Worm (Caenorhabditis elegans) whole organism, early embryonic: ENCODE data around the gene F56C9.3.

ENCODE experiments used
- F13C5.2 ChIP-seq: sonication (generic microtip); optimal IDR thresholded peaks from 2 replicates; lab custom pipeline; 2017; ENCODE audit warnings: mild to moderate bottlenecking, missing genetic modification characterization, inconsistent platforms, missing compliant biosample characterization
- ama-1 ChIP-seq: fragments of 150-350 bp; optimal IDR thresholded peaks from 2 replicates; lab custom pipeline; 2014
- ceh-13 ChIP-seq: fragments of 200-800 bp; sonication (Bioruptor generic); optimal IDR thresholded peaks from 2 replicates; lab custom pipeline; 2018; ENCODE audit warnings: mild to moderate bottlenecking, missing genetic modification characterization, missing compliant biosample characterization
- ets-7 ChIP-seq: sonication (generic microtip); optimal IDR thresholded peaks from 2 replicates; lab custom pipeline; 2016; ENCODE audit warnings: missing genotype, missing genetic modification characterization, missing compliant biosample characterization
- flt-1 ChIP-seq: fragments of 200-800 bp; sonication (Bioruptor generic); IDR thresholded peaks from 2 replicates; pipeline ENCODE4 v1.3.6; 2022; ENCODE audit warnings: missing genetic modification characterization, missing compliant biosample characterization
- hmbx-1 ChIP-seq: sonication (generic microtip); optimal IDR thresholded peaks from 2 replicates; lab custom pipeline; 2016; ENCODE audit warnings: mild to moderate bottlenecking, missing genetic modification characterization, missing compliant biosample characterization
- hnd-1 ChIP-seq: sonication (generic microtip); optimal IDR thresholded peaks from 2 replicates; lab custom pipeline; 2016; ENCODE audit warnings: missing genetic modification characterization, missing compliant biosample characterization

DNA sequence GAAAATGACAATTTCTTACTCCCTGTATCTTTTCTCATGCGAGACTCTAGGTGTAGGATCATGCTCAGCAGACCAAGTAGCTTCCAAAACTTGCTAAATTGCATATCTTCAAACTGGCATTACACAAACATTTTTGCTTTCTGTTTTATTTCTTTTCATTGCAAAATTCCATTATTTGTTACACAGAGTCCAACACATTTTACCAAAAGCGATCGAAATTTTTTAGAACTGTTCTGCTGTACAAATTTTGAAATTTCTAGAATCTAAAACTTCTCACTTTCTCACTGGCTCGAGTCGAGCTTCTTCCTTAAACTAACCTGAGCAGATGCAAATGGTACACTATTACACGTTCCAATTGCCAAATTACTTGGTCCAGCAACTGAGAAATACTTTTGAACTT is 3.4 kb downstream of the F56C9.3 start:
- no peak for TF ChIP-seq ama-1 (lab: Kevin White, UChicago)
- no peak for TF ChIP-seq ets-7
- TF ChIP-seq hmbx-1 (tag; lab: Kevin White, UChicago), result no peak
- no peak for TF ChIP-seq hnd-1 (tag; lab: Kevin White, UChicago)
- no peak for TF ChIP-seq ceh-13
- TF ChIP-seq F13C5.2 (tag; lab: Kevin White, UChicago), result no peak
- no peak for TF ChIP-seq flt-1 (GFP tag; lab: Robert Waterston, UW)
